Fruit fly (Drosophila melanogaster): ENCODE results near the gene Gbeta13F.

- TF ChIP-seq CG8089 (GFP tag; optimal IDR thresholded peaks at IDR 0.05) (no peak), CG31388 (GFP tag; optimal IDR thresholded peaks at IDR 0.05) (no peak)
These were observed 42.1 kb upstream of the Gbeta13F start for dm6 chrX:15817823-15818222.

Measured in whole organism, embryonic.